Fruit fly (Drosophila melanogaster) whole organism, adult: ENCODE results near the gene Eip63F-1.

Experiments used
- CG14711 ChIP-seq: fragments of 200-800 bp; sonication (Bioruptor generic); optimal IDR thresholded peaks from 2 replicates; lab custom pipeline; 2018; ENCODE audit warnings: missing biosample characterization, mild to moderate bottlenecking, missing genetic modification characterization, moderate library complexity
- CG1620 ChIP-seq: fragments of 200-800 bp; sonication (Bioruptor generic); optimal IDR thresholded peaks from 2 replicates; lab custom pipeline; 2016; ENCODE audit warnings: missing biosample characterization, missing genetic modification characterization
- Crg-1 ChIP-seq: fragments of 200-800 bp; sonication (Bioruptor generic); optimal IDR thresholded peaks from 2 replicates; lab custom pipeline; 2016; ENCODE audit warnings: missing biosample characterization, missing genetic modification characterization
- Hr96 ChIP-seq: fragments of 200-800 bp; sonication (Bioruptor generic); optimal IDR thresholded peaks from 2 replicates; lab custom pipeline; 2016; ENCODE audit warnings: missing biosample characterization, missing genetic modification characterization
- Mnt ChIP-seq: fragments of 200-800 bp; sonication (Bioruptor generic); optimal IDR thresholded peaks from 2 replicates; lab custom pipeline; 2016; ENCODE audit warnings: missing biosample characterization, mild to moderate bottlenecking, missing genetic modification characterization
- bab1 ChIP-seq: fragments of 200-800 bp; sonication (Bioruptor generic); optimal IDR thresholded peaks from 3 replicates; lab custom pipeline; 2019; ENCODE audit warnings: missing biosample characterization, mild to moderate bottlenecking, missing genetic modification characterization, moderate library complexity
- cnc ChIP-seq, 2 experiments: fragments of >200 bp; optimal IDR thresholded peaks; 2 replicates each; lab custom pipeline; 2017
- ovo ChIP-seq: fragments of 200-800 bp; sonication (Bioruptor generic); optimal IDR thresholded peaks from 2 replicates; lab custom pipeline; 2016; ENCODE audit warnings: missing biosample characterization, missing genetic modification characterization
- tj ChIP-seq: fragments of 200-800 bp; sonication (Bioruptor generic); optimal IDR thresholded peaks from 3 replicates; lab custom pipeline; 2017; ENCODE audit warnings: missing biosample characterization, mild to moderate bottlenecking, missing genetic modification characterization, moderate library complexity

- TF ChIP-seq Mnt, result no peak
- TF ChIP-seq bab1 (GFP tag; lab: Kevin White, UChicago), result no peak
- no peak for TF ChIP-seq Hr96 (GFP tag; lab: Kevin White, UChicago)
- no peak for TF ChIP-seq cnc (optimal IDR thresholded peaks at IDR 0.05; lab: Kevin White, UChicago)
- TF ChIP-seq Crg-1, result no peak
- no peak for TF ChIP-seq CG14711 (tag; lab: Kevin White, UChicago)
- no peak for TF ChIP-seq CG1620
- TF ChIP-seq tj (GFP tag; lab: Kevin White, UChicago), result no peak
- TF ChIP-seq ovo (GFP tag; lab: Kevin White, UChicago), result no peak
Observed at dm6 chr3L:3863462-3863861, 72.0 kb downstream of the Eip63F-1 start.
